Worm (Caenorhabditis elegans): ENCODE measurements around the gene clu-1.
A peak's percentile ranks its signal among the peaks of the same experiment; 100 is the strongest.

The clu-1 gene

ce11 chrIII:9525252-9525651 is 4.0 kb upstream of the clu-1 start, which contains the start of gene trpp-3:
Gene trpp-3 (plus strand): TSS chrIII:9525552.
- no peak for TF ChIP-seq ztf-29 (GFP tag; IDR thresholded peaks at IDR 0.05)

ce11 chrIII:9523581-9523980 is 2.3 kb upstream of the clu-1 start, which contains the start of gene mrps-23:
Gene mrps-23 (minus strand): TSS chrIII:9523672.
- TF ChIP-seq flt-1 (GFP tag; IDR thresholded peaks at IDR 0.05) (peak; percentile 49), ztf-23 (GFP tag; IDR thresholded peaks at IDR 0.05) (0 out of 2 replicates have a peak, but pooled peaks have one; percentile 62), T22C8.4 (GFP tag; IDR thresholded peaks at IDR 0.05) (no peak)

ce11 chrIII:9516148-9516547 is 5.1 kb downstream of the clu-1 start, which contains the start of gene F55H2.7:
Gene F55H2.7 (minus strand): TSS chrIII:9516248.
- TF ChIP-seq ref-1 (GFP tag; conservative IDR thresholded peaks at IDR 0.05) (no peak), cog-1 (tag; optimal IDR thresholded peaks at IDR 0.05) (no peak), ztf-29 (GFP tag; IDR thresholded peaks at IDR 0.05) (no peak), T22C8.4 (GFP tag; IDR thresholded peaks at IDR 0.05) (no peak), flt-1 (GFP tag; IDR thresholded peaks at IDR 0.05) (no peak), tab-1 (GFP tag; IDR thresholded peaks at IDR 0.05) (no peak), klf-2 (GFP tag; conservative IDR thresholded peaks at IDR 0.05) (no peak), ztf-23 (GFP tag; IDR thresholded peaks at IDR 0.05) (no peak), med-1 (GFP tag; optimal IDR thresholded peaks at IDR 0.05; ENCODE audit: insufficient read depth) (no peak)

ce11 chrIII:9513569-9513968 is 7.7 kb downstream of the clu-1 start, which contains the start of gene F55H2.8:
Gene F55H2.8 (plus strand): TSS chrIII:9513869.
- TF ChIP-seq T22C8.4 (GFP tag; IDR thresholded peaks at IDR 0.05) (no peak), cog-1 (tag; optimal IDR thresholded peaks at IDR 0.05) (no peak), ztf-29 (GFP tag; IDR thresholded peaks at IDR 0.05) (no peak), klf-2 (GFP tag; conservative IDR thresholded peaks at IDR 0.05) (no peak), med-1 (GFP tag; optimal IDR thresholded peaks at IDR 0.05; ENCODE audit: insufficient read depth) (no peak), ref-1 (GFP tag; conservative IDR thresholded peaks at IDR 0.05) (no peak), flt-1 (GFP tag; IDR thresholded peaks at IDR 0.05) (no peak), tab-1 (GFP tag; IDR thresholded peaks at IDR 0.05) (no peak), ztf-23 (GFP tag; IDR thresholded peaks at IDR 0.05) (no peak)

ce11 chrIII:9513006-9513405 is 8.3 kb downstream of the clu-1 start:
- TF ChIP-seq ztf-29 (GFP tag; IDR thresholded peaks at IDR 0.05), result no peak
- no peak for TF ChIP-seq ref-1 (GFP tag; conservative IDR thresholded peaks at IDR 0.05)
- TF ChIP-seq ztf-23 (GFP tag; IDR thresholded peaks at IDR 0.05), result no peak
- TF ChIP-seq cog-1 (tag; optimal IDR thresholded peaks at IDR 0.05), result no peak
- TF ChIP-seq T22C8.4 (GFP tag; IDR thresholded peaks at IDR 0.05), result no peak
- no peak for TF ChIP-seq tab-1 (GFP tag; IDR thresholded peaks at IDR 0.05)

ce11 chrIII:9511660-9512059 is 9.6 kb downstream of the clu-1 start:
- no peak for TF ChIP-seq klf-2 (GFP tag; conservative IDR thresholded peaks at IDR 0.05)
- no peak for TF ChIP-seq ref-1 (GFP tag; conservative IDR thresholded peaks at IDR 0.05)
- TF ChIP-seq flt-1 (GFP tag; IDR thresholded peaks at IDR 0.05), result no peak
- TF ChIP-seq ztf-23 (GFP tag; IDR thresholded peaks at IDR 0.05), result no peak
- TF ChIP-seq cog-1 (tag; optimal IDR thresholded peaks at IDR 0.05), result no peak

ce11 chrIII:9511055-9511520 is 10.2 kb downstream of the clu-1 start, which contains the start of gene F55H2.5:
Gene F55H2.5 (plus strand): TSS chrIII:9511470.
- TF ChIP-seq klf-2 (GFP tag; conservative IDR thresholded peaks at IDR 0.05), result no peak
- no peak for TF ChIP-seq ref-1 (GFP tag; conservative IDR thresholded peaks at IDR 0.05)
- TF ChIP-seq tab-1 (GFP tag; IDR thresholded peaks at IDR 0.05), result no peak
- no peak for TF ChIP-seq T22C8.4 (GFP tag; IDR thresholded peaks at IDR 0.05)
- TF ChIP-seq flt-1 (GFP tag; IDR thresholded peaks at IDR 0.05), result no peak
- TF ChIP-seq cog-1 (tag; optimal IDR thresholded peaks at IDR 0.05), result no peak
- no peak for TF ChIP-seq ztf-23 (GFP tag; IDR thresholded peaks at IDR 0.05)
- TF ChIP-seq med-1 (GFP tag; optimal IDR thresholded peaks at IDR 0.05; ENCODE audit: insufficient read depth), result no peak
- no peak for TF ChIP-seq ztf-29 (GFP tag; IDR thresholded peaks at IDR 0.05)

ce11 chrIII:9509764-9510370 is 11.4 kb downstream of the clu-1 start:
- no peak for TF ChIP-seq klf-2 (GFP tag; conservative IDR thresholded peaks at IDR 0.05)
- TF ChIP-seq cog-1 (tag; optimal IDR thresholded peaks at IDR 0.05), result no peak
- TF ChIP-seq med-1 (GFP tag; optimal IDR thresholded peaks at IDR 0.05; ENCODE audit: insufficient read depth), result no peak
- TF ChIP-seq flt-1 (GFP tag; IDR thresholded peaks at IDR 0.05), result no peak
- TF ChIP-seq T22C8.4 (GFP tag; IDR thresholded peaks at IDR 0.05), result no peak
- no peak for TF ChIP-seq ztf-29 (GFP tag; IDR thresholded peaks at IDR 0.05)
- no peak for TF ChIP-seq tab-1 (GFP tag; IDR thresholded peaks at IDR 0.05)
- TF ChIP-seq ztf-23 (GFP tag; IDR thresholded peaks at IDR 0.05), result no peak
- no peak for TF ChIP-seq ref-1 (GFP tag; conservative IDR thresholded peaks at IDR 0.05)

ce11 chrIII:9507799-9508198 is 13.5 kb downstream of the clu-1 start, which contains the start of gene vha-14:
Gene vha-14 (plus strand): TSS chrIII:9508100.
- TF ChIP-seq ztf-29 (GFP tag; IDR thresholded peaks at IDR 0.05) (no peak), T22C8.4 (GFP tag; IDR thresholded peaks at IDR 0.05) (no peak)

ce11 chrIII:9504347-9504746 is 16.9 kb downstream of the clu-1 start:
- TF ChIP-seq med-1 (GFP tag; optimal IDR thresholded peaks at IDR 0.05; ENCODE audit: insufficient read depth), result no peak
- no peak for TF ChIP-seq T22C8.4 (GFP tag; IDR thresholded peaks at IDR 0.05)
- TF ChIP-seq ref-1 (GFP tag; conservative IDR thresholded peaks at IDR 0.05), result no peak
- no peak for TF ChIP-seq klf-2 (GFP tag; conservative IDR thresholded peaks at IDR 0.05)
- no peak for TF ChIP-seq flt-1 (GFP tag; IDR thresholded peaks at IDR 0.05)
- no peak for TF ChIP-seq ztf-29 (GFP tag; IDR thresholded peaks at IDR 0.05)
- no peak for TF ChIP-seq tab-1 (GFP tag; IDR thresholded peaks at IDR 0.05)
- TF ChIP-seq cog-1 (tag; optimal IDR thresholded peaks at IDR 0.05), result no peak
- TF ChIP-seq ztf-23 (GFP tag; IDR thresholded peaks at IDR 0.05), result no peak
